Fruit fly (Drosophila melanogaster) whole organism, embryonic: ENCODE results near the gene Ufd4.
A peak's percentile ranks its signal among the peaks of the same experiment; 100 is the strongest.

Experiments
- Abd-B ChIP-seq: fragments of 200-800 bp; sonication (Bioruptor generic); optimal IDR thresholded peaks from 2 replicates; lab custom pipeline; 2018; ENCODE audit warnings: missing biosample characterization, mild to moderate bottlenecking, missing genetic modification characterization, moderate library complexity
- Aef1 ChIP-seq: fragments of 200-800 bp; sonication (Bioruptor generic); IDR thresholded peaks from 3 replicates; pipeline ENCODE4 v1.3.6; 2022; ENCODE audit warnings: missing biosample characterization, missing genetic modification characterization
- CG10321 ChIP-seq: fragments of 200-800 bp; sonication (Bioruptor generic); IDR thresholded peaks from 2 replicates; pipeline ENCODE4 v1.3.6; 2022; ENCODE audit warnings: missing biosample characterization, missing genetic modification characterization
- CG10431 ChIP-seq: fragments of 200-800 bp; sonication (Bioruptor generic); optimal IDR thresholded peaks from 3 replicates; lab custom pipeline; 2018; ENCODE audit warnings: missing biosample characterization, mild to moderate bottlenecking, missing genetic modification characterization
- CG10462 ChIP-seq: fragments of 200-800 bp; sonication (Bioruptor generic); optimal IDR thresholded peaks from 2 replicates; lab custom pipeline; 2016; ENCODE audit warnings: missing biosample characterization, missing genetic modification characterization
- CG11398 ChIP-seq: fragments of 200-800 bp; sonication (Bioruptor generic); optimal IDR thresholded peaks from 2 replicates; lab custom pipeline; 2016; ENCODE audit warnings: missing biosample characterization, missing genetic modification characterization
- CG11695 ChIP-seq: fragments of 200-800 bp; sonication (Bioruptor generic); IDR thresholded peaks from 3 replicates; pipeline ENCODE4 v1.3.6; 2022; ENCODE audit warnings: missing biosample characterization, missing genetic modification characterization
- CG1233 ChIP-seq: fragments of 200-800 bp; sonication (Bioruptor generic); optimal IDR thresholded peaks from 4 replicates; lab custom pipeline; 2018; ENCODE audit warnings: missing biosample characterization, mild to moderate bottlenecking, missing genetic modification characterization
- CG15011 ChIP-seq: fragments of 200-800 bp; sonication (Bioruptor generic); optimal IDR thresholded peaks from 3 replicates; lab custom pipeline; 2018; ENCODE audit warnings: missing biosample characterization, mild to moderate bottlenecking, missing genetic modification characterization
- CG16813 ChIP-seq: fragments of 200-800 bp; sonication (Bioruptor generic); IDR thresholded peaks from 3 replicates; pipeline ENCODE4 v1.3.6; 2022; ENCODE audit warnings: missing biosample characterization, missing genetic modification characterization; ENCODE audit not compliant: partially characterized antibody
- CG17359 ChIP-seq: fragments of 200-800 bp; sonication (Bioruptor generic); optimal IDR thresholded peaks from 3 replicates; lab custom pipeline; 2018; ENCODE audit warnings: missing biosample characterization, mild to moderate bottlenecking, missing genetic modification characterization, moderate library complexity
- CG17361 ChIP-seq: fragments of 200-800 bp; sonication (Bioruptor generic); IDR thresholded peaks from 3 replicates; pipeline ENCODE4 v1.3.6; 2022; ENCODE audit warnings: missing biosample characterization, missing genetic modification characterization
- CG2116 ChIP-seq: fragments of 200-800 bp; sonication (Bioruptor generic); optimal IDR thresholded peaks from 3 replicates; lab custom pipeline; 2018; ENCODE audit warnings: missing biosample characterization, mild to moderate bottlenecking, missing genetic modification characterization
- CG2202 ChIP-seq: fragments of 200-800 bp; sonication (Bioruptor generic); optimal IDR thresholded peaks from 2 replicates; lab custom pipeline; 2018; ENCODE audit warnings: missing biosample characterization, mild to moderate bottlenecking, missing genetic modification characterization
- CG2712 ChIP-seq: fragments of 200-800 bp; optimal IDR thresholded peaks from 3 replicates; lab custom pipeline; 2019; ENCODE audit warnings: missing biosample characterization, mild to moderate bottlenecking, missing genetic modification characterization, moderate library complexity
- CG2875 ChIP-seq: fragments of 200-800 bp; sonication (Bioruptor generic); optimal IDR thresholded peaks from 2 replicates; lab custom pipeline; 2017; ENCODE audit warnings: missing biosample characterization, mild to moderate bottlenecking, missing genetic modification characterization, missing genetic modification reagents
- CG31365 ChIP-seq: fragments of 200-800 bp; sonication (Bioruptor generic); optimal IDR thresholded peaks from 2 replicates; lab custom pipeline; 2018; ENCODE audit warnings: missing biosample characterization, mild to moderate bottlenecking, missing genetic modification characterization
- CG4328 ChIP-seq: fragments of 200-800 bp; sonication (Bioruptor generic); optimal IDR thresholded peaks from 3 replicates; lab custom pipeline; 2017; ENCODE audit warnings: missing biosample characterization, missing genetic modification reagents, missing genetic modification characterization
- CG43689 ChIP-seq: fragments of 200-800 bp; sonication (Bioruptor generic); IDR thresholded peaks from 2 replicates; pipeline ENCODE4 v1.3.6; 2022; ENCODE audit warnings: missing biosample characterization, missing genetic modification characterization
- CG4820 ChIP-seq: fragments of 200-800 bp; sonication (Bioruptor generic); optimal IDR thresholded peaks from 3 replicates; lab custom pipeline; 2016; ENCODE audit warnings: missing biosample characterization, missing genetic modification characterization
- CG6175 ChIP-seq: fragments of 200-800 bp; sonication (Bioruptor generic); IDR thresholded peaks from 3 replicates; pipeline ENCODE4 v1.3.6; 2022; ENCODE audit warnings: missing biosample characterization, missing genetic modification characterization
- CG6689 ChIP-seq: fragments of 200-800 bp; sonication (Bioruptor generic); IDR thresholded peaks from 2 replicates; pipeline ENCODE4 v1.3.6; 2022; ENCODE audit warnings: missing biosample characterization, missing genetic modification characterization
- CG9876 ChIP-seq: fragments of 200-800 bp; sonication (Bioruptor generic); optimal IDR thresholded peaks from 2 replicates; lab custom pipeline; 2016; ENCODE audit warnings: missing biosample characterization, missing genetic modification characterization
- CoRest ChIP-seq: fragments of 200-800 bp; sonication (Bioruptor generic); optimal IDR thresholded peaks from 3 replicates; lab custom pipeline; 2018; ENCODE audit warnings: missing biosample characterization, mild to moderate bottlenecking, missing genetic modification characterization, moderate library complexity
- D ChIP-seq, 2 experiments: fragments of 200-800 bp in 1 of 2; fragments of >200 bp in 1 of 2; sonication (Bioruptor generic) in 1 of 2; optimal IDR thresholded peaks; 2 replicates in 1 of 2; 3 replicates in 1 of 2; lab custom pipeline; 2017; ENCODE audit warnings: mild to moderate bottlenecking in 1 of 2, missing biosample characterization in 1 of 2, missing genetic modification characterization in 1 of 2, missing genetic modification reagents in 1 of 2
- D19A ChIP-seq: fragments of 200-800 bp; optimal IDR thresholded peaks from 3 replicates; lab custom pipeline; 2019; ENCODE audit warnings: missing biosample characterization, mild to moderate bottlenecking, missing genetic modification characterization, moderate library complexity
- E2f1 ChIP-seq: fragments of 200-800 bp; sonication (Bioruptor generic); IDR thresholded peaks from 2 replicates; pipeline ENCODE4 v1.3.6; 2022; ENCODE audit warnings: missing biosample characterization, missing genetic modification characterization
- Elba2 ChIP-seq: fragments of 200-800 bp; sonication (Bioruptor generic); optimal IDR thresholded peaks from 3 replicates; lab custom pipeline; 2016; ENCODE audit warnings: missing biosample characterization, missing genetic modification characterization
- Ets97D ChIP-seq: fragments of 200-800 bp; sonication (Bioruptor generic); optimal IDR thresholded peaks from 3 replicates; lab custom pipeline; 2016; ENCODE audit warnings: missing biosample characterization, missing genetic modification characterization
- Gsc ChIP-seq: fragments of 200-800 bp; sonication (Bioruptor generic); IDR thresholded peaks from 2 replicates; pipeline ENCODE4 v1.3.6; 2022; ENCODE audit warnings: missing biosample characterization, missing genetic modification characterization
- MBD-R2 ChIP-seq: fragments of 200-800 bp; sonication (Bioruptor generic); IDR thresholded peaks from 2 replicates; pipeline ENCODE4 v1.3.6; 2022; ENCODE audit warnings: missing biosample characterization, missing genetic modification characterization
- NC2β ChIP-seq: fragments of 200-800 bp; sonication (Bioruptor generic); optimal IDR thresholded peaks from 2 replicates; lab custom pipeline; 2016; ENCODE audit warnings: missing biosample characterization, missing genetic modification characterization
- Pdp1 ChIP-seq, 2 experiments: fragments of 200-800 bp; sonication (Bioruptor generic); optimal IDR thresholded peaks; 3 replicates each; lab custom pipeline; 2016; ENCODE audit warnings: missing biosample characterization in 2 of 2, missing genetic modification characterization in 2 of 2, mild to moderate bottlenecking in 1 of 2, moderate library complexity in 1 of 2
- bbx ChIP-seq: fragments of 200-800 bp; sonication (Bioruptor generic); IDR thresholded peaks from 2 replicates; pipeline ENCODE4 v1.3.6; 2022; ENCODE audit warnings: missing biosample characterization, missing genetic modification characterization; ENCODE audit not compliant: partially characterized antibody
- bigmax ChIP-seq: fragments of 200-800 bp; sonication (Bioruptor generic); optimal IDR thresholded peaks from 2 replicates; lab custom pipeline; 2018; ENCODE audit warnings: missing biosample characterization, mild to moderate bottlenecking, missing genetic modification characterization
- bowl ChIP-seq: fragments of 200-800 bp; sonication (Bioruptor generic); IDR thresholded peaks from 2 replicates; pipeline ENCODE4 v1.3.6; 2022; ENCODE audit warnings: missing biosample characterization, missing genetic modification characterization
- dpn ChIP-seq, 2 experiments: fragments of 200-800 bp; sonication (Bioruptor generic); optimal IDR thresholded peaks; 3 replicates each; lab custom pipeline; 2016; ENCODE audit warnings: missing biosample characterization in 2 of 2, missing genetic modification characterization in 2 of 2
- en ChIP-seq: fragments of 200-800 bp; sonication (Bioruptor generic); optimal IDR thresholded peaks from 2 replicates; lab custom pipeline; 2016; ENCODE audit warnings: missing biosample characterization, missing genetic modification characterization
- esg ChIP-seq: fragments of 200-800 bp; sonication (Bioruptor generic); conservative IDR thresholded peaks from 2 replicates; pipeline ENCODE4 v1.3.6; 2022; ENCODE audit warnings: missing biosample characterization, missing genetic modification characterization
- ftz-f1 ChIP-seq: fragments of 200-800 bp; sonication (Bioruptor generic); optimal IDR thresholded peaks from 2 replicates; lab custom pipeline; 2016; ENCODE audit warnings: missing biosample characterization, missing genetic modification characterization
- gce ChIP-seq: fragments of 200-800 bp; sonication (Bioruptor generic); IDR thresholded peaks from 3 replicates; pipeline ENCODE4 v1.3.6; 2022; ENCODE audit warnings: missing biosample characterization, missing genetic modification characterization
- gcm2 ChIP-seq: fragments of 200-800 bp; sonication (Bioruptor generic); optimal IDR thresholded peaks from 2 replicates; lab custom pipeline; 2016; ENCODE audit warnings: missing biosample characterization, missing genetic modification characterization
- grn ChIP-seq: fragments of 200-800 bp; sonication (Bioruptor generic); optimal IDR thresholded peaks from 3 replicates; lab custom pipeline; 2017; ENCODE audit warnings: missing biosample characterization, missing genetic modification characterization
- ham ChIP-seq: fragments of 200-800 bp; sonication (Bioruptor generic); IDR thresholded peaks from 2 replicates; pipeline ENCODE4 v1.3.6; 2022; ENCODE audit warnings: missing biosample characterization, missing genetic modification characterization
- hkb ChIP-seq, 2 experiments: fragments of 200-800 bp in 1 of 2; fragments of >200 bp in 1 of 2; sonication (Bioruptor generic) in 1 of 2; IDR thresholded peaks in 1 of 2; optimal IDR thresholded peaks in 1 of 2; 2 replicates each; pipeline versions ENCODE4 v1.3.6 to Lab custom; 2017 to 2022; ENCODE audit warnings: missing biosample characterization in 1 of 2, missing genetic modification characterization in 1 of 2
- lbe ChIP-seq: fragments of 200-800 bp; sonication (Bioruptor generic); optimal IDR thresholded peaks from 2 replicates; lab custom pipeline; 2016; ENCODE audit warnings: missing biosample characterization, mild to moderate bottlenecking, missing genetic modification characterization
- p53 ChIP-seq: fragments of 200-800 bp; sonication (Bioruptor generic); optimal IDR thresholded peaks from 2 replicates; lab custom pipeline; 2016; ENCODE audit warnings: missing biosample characterization, missing genetic modification characterization
- repo ChIP-seq: fragments of 200-800 bp; sonication (Bioruptor generic); optimal IDR thresholded peaks from 2 replicates; lab custom pipeline; 2016; ENCODE audit warnings: missing biosample characterization, missing genetic modification characterization
- so ChIP-seq: fragments of 200-800 bp; sonication (Bioruptor generic); IDR thresholded peaks from 3 replicates; pipeline ENCODE4 v1.3.6; 2022; ENCODE audit warnings: missing biosample characterization, missing genetic modification characterization
- vfl ChIP-seq: fragments of 200-800 bp; sonication (Bioruptor generic); optimal IDR thresholded peaks from 2 replicates; lab custom pipeline; 2016; ENCODE audit warnings: missing biosample characterization, missing genetic modification characterization
- vvl ChIP-seq: fragments of 200-800 bp; sonication (Bioruptor generic); IDR thresholded peaks from 2 replicates; pipeline ENCODE4 v1.3.6; 2022; ENCODE audit warnings: missing biosample characterization, missing genetic modification characterization

Gene Ufd4

dm6 chr2L:10276436-10276835 lies 15.7 kb downstream of the Ufd4 start (continued):
- TF ChIP-seq CG10431, result peak; percentile 34
- no peak for TF ChIP-seq D (optimal IDR thresholded peaks at IDR 0.05; lab: Kevin White, UChicago)
- TF ChIP-seq D (GFP tag; optimal IDR thresholded peaks at IDR 0.05; lab: Kevin White, UChicago), result peak; percentile 61
- TF ChIP-seq CG17361 (GFP tag; lab: Robert Waterston, UW), result no peak; the same call in 1 of the 3 replicates
- TF ChIP-seq CG11398 (GFP tag; lab: Kevin White, UChicago), result no peak
- TF ChIP-seq CG15011 (GFP tag; lab: Kevin White, UChicago), result no peak
- TF ChIP-seq bbx (GFP tag; lab: Robert Waterston, UW), result no peak
- TF ChIP-seq Pdp1 (GFP tag; optimal IDR thresholded peaks at IDR 0.05; lab: Kevin White, UChicago), result peak in 1 of 2 experiments; percentile 60
- no peak for TF ChIP-seq CG43689 (GFP tag; lab: Robert Waterston, UW)
- TF ChIP-seq so, result no peak
- no peak for TF ChIP-seq CG10462 (GFP tag; lab: Kevin White, UChicago)
- TF ChIP-seq CG16813 (GFP tag; lab: Robert Waterston, UW), result no peak
- peak; percentile 33; the same call in 1 of the 2 replicates for TF ChIP-seq vvl (GFP tag; lab: Robert Waterston, UW)
- no peak for TF ChIP-seq lbe (GFP tag; lab: Kevin White, UChicago)
- TF ChIP-seq en (GFP tag; lab: Kevin White, UChicago), result no peak
- TF ChIP-seq CG2202 (tag; lab: Kevin White, UChicago), result no peak
- peak; percentile 5 for TF ChIP-seq CG1233
- no peak for TF ChIP-seq Ets97D (GFP tag; lab: Kevin White, UChicago)
- no peak for TF ChIP-seq E2f1 (GFP tag; lab: Robert Waterston, UW)
- TF ChIP-seq grn (GFP tag; lab: Kevin White, UChicago), result no peak
- no peak for TF ChIP-seq Aef1 (GFP tag; lab: Robert Waterston, UW)
- no peak for TF ChIP-seq hkb (optimal IDR thresholded peaks at IDR 0.05; lab: Kevin White, UChicago)
- peak; percentile 48 for TF ChIP-seq hkb (GFP tag; IDR thresholded peaks at IDR 0.05; lab: Robert Waterston, UW)
- TF ChIP-seq Elba2 (GFP tag; lab: Kevin White, UChicago), result no peak
- no peak for TF ChIP-seq CG2116
- no peak for TF ChIP-seq CG31365
- TF ChIP-seq CG10321 (GFP tag; lab: Robert Waterston, UW), result no peak
- no peak for TF ChIP-seq bowl
- peak; percentile 78 for TF ChIP-seq CG2712 (tag; lab: Kevin White, UChicago)
- no peak for TF ChIP-seq Gsc (GFP tag; lab: Robert Waterston, UW)
- TF ChIP-seq p53, result no peak
- TF ChIP-seq gcm2 (GFP tag; lab: Kevin White, UChicago), result no peak
- peak; percentile 44; the same call in 1 of the 3 replicates for TF ChIP-seq gce (GFP tag; lab: Robert Waterston, UW)
- no peak for TF ChIP-seq CG4328 (GFP tag; lab: Kevin White, UChicago)
- no peak for TF ChIP-seq bigmax (GFP tag; lab: Kevin White, UChicago)
- TF ChIP-seq esg (GFP tag; lab: Robert Waterston, UW), result no peak
- no peak for TF ChIP-seq CG9876
- no peak for TF ChIP-seq D19A
- TF ChIP-seq CG6689 (GFP tag; lab: Robert Waterston, UW), result peak; percentile 23
- no peak for TF ChIP-seq NC2β (GFP tag; lab: Kevin White, UChicago)
- TF ChIP-seq Abd-B (GFP tag; lab: Kevin White, UChicago), result no peak
- no peak for TF ChIP-seq vfl (GFP tag; lab: Kevin White, UChicago)
- TF ChIP-seq CG11695 (GFP tag; lab: Robert Waterston, UW), result peak; percentile 30; the same call in 1 of the 3 replicates
- TF ChIP-seq dpn (GFP tag; optimal IDR thresholded peaks at IDR 0.05; lab: Kevin White, UChicago), result no peak
- TF ChIP-seq CoRest (tag; lab: Kevin White, UChicago), result no peak
- TF ChIP-seq ham (GFP tag; lab: Robert Waterston, UW), result no peak
- no peak for TF ChIP-seq ftz-f1 (GFP tag; lab: Kevin White, UChicago)
- no peak for TF ChIP-seq CG6175 (GFP tag; lab: Robert Waterston, UW)
- TF ChIP-seq CG17359, result no peak
- TF ChIP-seq CG2875 (GFP tag; lab: Kevin White, UChicago), result peak; percentile 29
- TF ChIP-seq MBD-R2 (GFP tag; lab: Robert Waterston, UW), result no peak
- peak; percentile 41 for TF ChIP-seq CG4820 (GFP tag; lab: Kevin White, UChicago)
- no peak for TF ChIP-seq repo (GFP tag; lab: Kevin White, UChicago)
